Fruit fly (Drosophila melanogaster) whole organism, embryonic: ENCODE data around the gene HP1e.

Source experiments
- Antp ChIP-seq: fragments of 200-800 bp; sonication (Bioruptor generic); optimal IDR thresholded peaks from 3 replicates; lab custom pipeline; 2016; ENCODE audit warnings: missing biosample characterization, missing genetic modification characterization
- BEAF-32 ChIP-seq: fragments of 200-800 bp; sonication (Bioruptor generic); optimal IDR thresholded peaks from 3 replicates; lab custom pipeline; 2017; ENCODE audit warnings: missing biosample characterization, missing genetic modification characterization, mild to moderate bottlenecking, moderate library complexity, missing genetic modification reagents
- CG10147 ChIP-seq: fragments of 200-800 bp; sonication (Bioruptor generic); optimal IDR thresholded peaks from 2 replicates; lab custom pipeline; 2019; ENCODE audit warnings: missing biosample characterization, mild to moderate bottlenecking, missing genetic modification characterization, moderate library complexity
- CG10274 ChIP-seq: fragments of 200-800 bp; sonication (Bioruptor generic); optimal IDR thresholded peaks from 3 replicates; lab custom pipeline; 2017; ENCODE audit warnings: missing biosample characterization, mild to moderate bottlenecking, missing genetic modification characterization
- CG10654 ChIP-seq: fragments of 200-800 bp; sonication (Bioruptor generic); optimal IDR thresholded peaks from 2 replicates; lab custom pipeline; 2016; ENCODE audit warnings: missing biosample characterization, missing genetic modification characterization
- CG11085 ChIP-seq: fragments of 200-800 bp; sonication (Bioruptor generic); IDR thresholded peaks from 2 replicates; pipeline ENCODE4 v1.3.6; 2022; ENCODE audit warnings: missing biosample characterization, missing genetic modification characterization
- CG12104 ChIP-seq: fragments of 200-800 bp; sonication (Bioruptor generic); optimal IDR thresholded peaks from 3 replicates; lab custom pipeline; 2016; ENCODE audit warnings: missing biosample characterization, missing genetic modification characterization
- CG12219 ChIP-seq: fragments of 200-800 bp; sonication (Bioruptor generic); optimal IDR thresholded peaks from 3 replicates; lab custom pipeline; 2018; ENCODE audit warnings: missing biosample characterization, mild to moderate bottlenecking, missing genetic modification characterization
- CG14965 ChIP-seq: fragments of 200-800 bp; sonication (Bioruptor generic); optimal IDR thresholded peaks from 2 replicates; lab custom pipeline; 2016; ENCODE audit warnings: missing biosample characterization, missing genetic modification characterization, borderline replicate concordance
- CG1529 ChIP-seq: fragments of 200-800 bp; sonication (Bioruptor generic); optimal IDR thresholded peaks from 3 replicates; lab custom pipeline; 2018; ENCODE audit warnings: missing biosample characterization, missing genetic modification characterization
- CG16779 ChIP-seq: fragments of 200-800 bp; sonication (Bioruptor generic); IDR thresholded peaks from 2 replicates; pipeline ENCODE4 v1.3.6; 2022; ENCODE audit warnings: missing biosample characterization, missing genetic modification characterization
- CG16863 ChIP-seq: fragments of 200-800 bp; sonication (Bioruptor generic); optimal IDR thresholded peaks from 3 replicates; lab custom pipeline; 2016; ENCODE audit warnings: missing biosample characterization, missing genetic modification characterization
- CG17328 ChIP-seq: fragments of 200-800 bp; sonication (Bioruptor generic); IDR thresholded peaks from 2 replicates; pipeline ENCODE4 v1.3.6; 2022; ENCODE audit warnings: missing biosample characterization, missing genetic modification characterization
- CG17385 ChIP-seq: fragments of 200-800 bp; sonication (Bioruptor generic); optimal IDR thresholded peaks from 3 replicates; lab custom pipeline; 2018; ENCODE audit warnings: missing biosample characterization, mild to moderate bottlenecking, missing genetic modification characterization
- CG17802 ChIP-seq: fragments of 200-800 bp; sonication (Bioruptor generic); optimal IDR thresholded peaks from 2 replicates; lab custom pipeline; 2018; ENCODE audit warnings: missing biosample characterization, mild to moderate bottlenecking, missing genetic modification characterization, moderate library complexity
- CG18262 ChIP-seq: fragments of 200-800 bp; optimal IDR thresholded peaks from 3 replicates; lab custom pipeline; 2019; ENCODE audit warnings: missing biosample characterization, mild to moderate bottlenecking, missing genetic modification characterization, moderate library complexity
- CG2202 ChIP-seq: fragments of 200-800 bp; sonication (Bioruptor generic); optimal IDR thresholded peaks from 2 replicates; lab custom pipeline; 2018; ENCODE audit warnings: missing biosample characterization, mild to moderate bottlenecking, missing genetic modification characterization
- CG30403 ChIP-seq: fragments of 200-800 bp; sonication (Bioruptor generic); optimal IDR thresholded peaks from 3 replicates; lab custom pipeline; 2016; ENCODE audit warnings: missing biosample characterization, missing genetic modification characterization
- CG34224 ChIP-seq: fragments of 200-800 bp; sonication (Bioruptor generic); IDR thresholded peaks from 3 replicates; pipeline ENCODE4 v1.3.6; 2022; ENCODE audit warnings: missing biosample characterization, missing genetic modification characterization; ENCODE audit not compliant: partially characterized antibody
- CG3726 ChIP-seq: fragments of 200-800 bp; sonication (Bioruptor generic); IDR thresholded peaks from 3 replicates; pipeline ENCODE4, ENCODE4 v1.3.6; 2022; ENCODE audit warnings: missing biosample characterization, missing genetic modification characterization
- CG4282 ChIP-seq: fragments of 200-800 bp; sonication (Bioruptor generic); optimal IDR thresholded peaks from 2 replicates; lab custom pipeline; 2016; ENCODE audit warnings: missing biosample characterization, missing genetic modification characterization
- CG5180 ChIP-seq: fragments of 200-800 bp; sonication (Bioruptor generic); optimal IDR thresholded peaks from 3 replicates; lab custom pipeline; 2017; ENCODE audit warnings: missing biosample characterization, missing genetic modification characterization, mild to moderate bottlenecking, moderate library complexity, missing genetic modification reagents
- CG7271 ChIP-seq: fragments of 200-800 bp; sonication (Bioruptor generic); optimal IDR thresholded peaks from 2 replicates; lab custom pipeline; 2018; ENCODE audit warnings: missing biosample characterization, mild to moderate bottlenecking, missing genetic modification characterization, moderate library complexity
- CG7556 ChIP-seq: fragments of 200-800 bp; sonication (Bioruptor generic); optimal IDR thresholded peaks from 2 replicates; lab custom pipeline; 2017; ENCODE audit warnings: missing biosample characterization, mild to moderate bottlenecking, missing genetic modification characterization
- CG7839 ChIP-seq: fragments of 200-800 bp; sonication (Bioruptor generic); optimal IDR thresholded peaks from 3 replicates; lab custom pipeline; 2018; ENCODE audit warnings: missing biosample characterization, mild to moderate bottlenecking, missing genetic modification characterization, moderate library complexity
- CG7963 ChIP-seq: fragments of 200-800 bp; sonication (Bioruptor generic); IDR thresholded peaks from 3 replicates; pipeline ENCODE4 v1.3.6; 2022; ENCODE audit warnings: missing biosample characterization, missing genetic modification characterization; ENCODE audit not compliant: partially characterized antibody
- CG8359 ChIP-seq: fragments of 200-800 bp; sonication (Bioruptor generic); optimal IDR thresholded peaks from 2 replicates; lab custom pipeline; 2017; ENCODE audit warnings: missing biosample characterization, mild to moderate bottlenecking, missing genetic modification characterization, borderline replicate concordance
- CG9797 ChIP-seq: fragments of 200-800 bp; sonication (Bioruptor generic); optimal IDR thresholded peaks from 3 replicates; lab custom pipeline; 2018; ENCODE audit warnings: missing biosample characterization, mild to moderate bottlenecking, missing genetic modification characterization
- CkIIα-i1 ChIP-seq: fragments of 200-800 bp; sonication (Bioruptor generic); IDR thresholded peaks from 2 replicates; pipeline ENCODE4 v1.3.6; 2022; ENCODE audit warnings: missing biosample characterization, missing genetic modification characterization
- CoRest ChIP-seq: fragments of 200-800 bp; sonication (Bioruptor generic); optimal IDR thresholded peaks from 3 replicates; lab custom pipeline; 2018; ENCODE audit warnings: missing biosample characterization, mild to moderate bottlenecking, missing genetic modification characterization, moderate library complexity
- Deaf1 ChIP-seq: fragments of 200-800 bp; optimal IDR thresholded peaks from 3 replicates; lab custom pipeline; 2019; ENCODE audit warnings: missing biosample characterization, mild to moderate bottlenecking, missing genetic modification characterization, moderate library complexity
- E2f1 ChIP-seq: fragments of 200-800 bp; sonication (Bioruptor generic); IDR thresholded peaks from 2 replicates; pipeline ENCODE4 v1.3.6; 2022; ENCODE audit warnings: missing biosample characterization, missing genetic modification characterization
- Gug ChIP-seq: fragments of 200-800 bp; sonication (Bioruptor generic); IDR thresholded peaks from 4 replicates; pipeline ENCODE4 v1.3.6; 2022; ENCODE audit warnings: missing biosample characterization, missing genetic modification characterization
- H15 ChIP-seq: fragments of 200-800 bp; sonication (Bioruptor generic); IDR thresholded peaks from 3 replicates; pipeline ENCODE4 v1.3.6; 2022; ENCODE audit warnings: missing biosample characterization, missing genetic modification characterization
- HLH3B ChIP-seq: fragments of 200-800 bp; sonication (Bioruptor generic); IDR thresholded peaks from 2 replicates; pipeline ENCODE4 v1.3.6; 2022; ENCODE audit warnings: missing biosample characterization, missing genetic modification characterization
- Hr39 ChIP-seq: fragments of >200 bp; optimal IDR thresholded peaks from 2 replicates; lab custom pipeline; 2017
- da ChIP-seq: fragments of 200-800 bp; sonication (Bioruptor generic); optimal IDR thresholded peaks from 2 replicates; lab custom pipeline; 2016; ENCODE audit warnings: missing biosample characterization, missing genetic modification characterization
- fru ChIP-seq: fragments of >200 bp; optimal IDR thresholded peaks from 2 replicates; lab custom pipeline; 2017
- gsb-n ChIP-seq: fragments of 200-800 bp; sonication (Bioruptor generic); optimal IDR thresholded peaks from 3 replicates; lab custom pipeline; 2018; ENCODE audit warnings: missing biosample characterization, mild to moderate bottlenecking, missing genetic modification characterization
- odd ChIP-seq: fragments of 200-800 bp; sonication (Bioruptor generic); optimal IDR thresholded peaks from 2 replicates; lab custom pipeline; 2017; ENCODE audit warnings: missing biosample characterization, mild to moderate bottlenecking, missing genetic modification characterization
- p53 ChIP-seq: fragments of 200-800 bp; sonication (Bioruptor generic); optimal IDR thresholded peaks from 2 replicates; lab custom pipeline; 2016; ENCODE audit warnings: missing biosample characterization, missing genetic modification characterization
- pzg ChIP-seq: fragments of 200-800 bp; sonication (Bioruptor generic); optimal IDR thresholded peaks from 3 replicates; lab custom pipeline; 2018; ENCODE audit warnings: missing biosample characterization, mild to moderate bottlenecking, missing genetic modification characterization, moderate library complexity
- ro ChIP-seq: fragments of 200-800 bp; sonication (Bioruptor generic); IDR thresholded peaks from 2 replicates; pipeline ENCODE4 v1.3.6; 2022; ENCODE audit warnings: missing biosample characterization, missing genetic modification characterization
- salm ChIP-seq: fragments of 200-800 bp; sonication (Bioruptor generic); optimal IDR thresholded peaks from 2 replicates; lab custom pipeline; 2018; ENCODE audit warnings: missing biosample characterization, mild to moderate bottlenecking, missing genetic modification characterization
- sob ChIP-seq: fragments of 200-800 bp; sonication (Bioruptor generic); IDR thresholded peaks from 2 replicates; pipeline ENCODE4 v1.3.6; 2022; ENCODE audit warnings: missing biosample characterization, missing genetic modification characterization
- sqz ChIP-seq: fragments of 200-800 bp; sonication (Bioruptor generic); optimal IDR thresholded peaks from 3 replicates; lab custom pipeline; 2018; ENCODE audit warnings: missing biosample characterization, mild to moderate bottlenecking, missing genetic modification characterization
- tna ChIP-seq: fragments of 200-800 bp; sonication (Bioruptor generic); IDR thresholded peaks from 2 replicates; pipeline ENCODE4 v1.3.6; 2022; ENCODE audit warnings: missing biosample characterization, missing genetic modification characterization; ENCODE audit not compliant: partially characterized antibody
- usp ChIP-seq: fragments of >200 bp; optimal IDR thresholded peaks from 2 replicates; lab custom pipeline; 2017; ENCODE audit warnings: missing biosample characterization, missing genetic modification characterization
- wek ChIP-seq: fragments of 200-800 bp; sonication (Bioruptor generic); optimal IDR thresholded peaks from 3 replicates; lab custom pipeline; 2018; ENCODE audit warnings: missing biosample characterization, mild to moderate bottlenecking, missing genetic modification characterization, moderate library complexity
- yki ChIP-seq: fragments of >200 bp; optimal IDR thresholded peaks from 3 replicates; lab custom pipeline; 2018

The HP1e gene

DNA sequence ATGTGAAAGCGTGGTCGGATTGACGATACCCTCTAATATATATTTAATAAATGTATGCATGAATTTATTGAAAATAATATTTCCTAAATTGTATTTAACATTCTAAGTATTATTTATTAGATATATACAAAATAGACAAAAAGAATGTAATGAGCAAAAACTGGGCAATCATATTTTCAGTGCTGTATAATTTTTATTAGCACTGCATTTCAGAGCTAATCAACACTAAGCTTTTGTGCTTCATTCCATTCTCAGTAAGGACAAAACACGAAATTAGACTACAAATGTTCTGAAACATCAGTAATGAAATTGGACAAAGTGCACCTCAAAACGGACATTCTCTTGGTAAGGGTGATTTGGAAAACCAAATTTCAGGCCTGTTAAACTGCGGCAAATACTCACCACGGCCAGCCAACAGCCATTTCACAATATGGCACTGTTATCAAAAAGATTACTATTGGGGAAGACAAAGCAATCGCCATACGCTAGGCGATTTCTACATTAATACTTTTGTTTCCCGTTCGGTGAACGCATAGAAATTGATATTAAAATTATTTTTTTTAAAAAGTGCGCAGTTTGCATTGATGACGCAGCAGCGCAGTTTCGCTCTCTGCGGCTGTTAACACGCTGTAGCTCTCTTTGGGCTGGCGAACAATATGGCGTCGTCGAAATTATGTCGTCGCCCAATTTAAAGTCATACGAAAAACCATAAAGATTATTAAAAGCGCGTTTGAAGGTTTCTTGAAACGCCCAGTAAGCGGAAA is 19.0 kb downstream of the HP1e start (continued):
- no peak for TF ChIP-seq usp (GFP tag; lab: Kevin White, UChicago)
- peak; percentile 51 for TF ChIP-seq CG11085
- TF ChIP-seq gsb-n (tag; lab: Kevin White, UChicago) = peak; percentile 83
- peak; percentile 55 for TF ChIP-seq CG17802 (tag; lab: Kevin White, UChicago)
- TF ChIP-seq CG17385 (GFP tag; lab: Kevin White, UChicago) = peak; percentile 89
- no peak; the same call in 2 of the 3 replicates for TF ChIP-seq CG3726
- TF ChIP-seq CG2202 = peak; percentile 78
- peak; percentile 79 for TF ChIP-seq CG5180 (GFP tag; lab: Kevin White, UChicago)
- TF ChIP-seq Antp (GFP tag; lab: Kevin White, UChicago) = peak; percentile 74
- TF ChIP-seq CkIIα-i1 (GFP tag; lab: Robert Waterston, UW) = no peak
- TF ChIP-seq Deaf1 = peak; percentile 74
- peak; percentile 93 for TF ChIP-seq CG7839 (tag; lab: Kevin White, UChicago)
- TF ChIP-seq CG10654 = peak; percentile 83
- peak; percentile 78 for TF ChIP-seq sqz (GFP tag; lab: Kevin White, UChicago)
- TF ChIP-seq CG7963 = no peak
- TF ChIP-seq Hr39 (lab: Kevin White, UChicago) = no peak
- peak; percentile 68 for TF ChIP-seq CG16863
- no peak for TF ChIP-seq BEAF-32
- peak; percentile 93 for TF ChIP-seq CG30403 (GFP tag; lab: Kevin White, UChicago)
- peak; percentile 13 for TF ChIP-seq pzg (GFP tag; lab: Kevin White, UChicago)
- peak; percentile 90 for TF ChIP-seq CG12104
- peak; percentile 70 for TF ChIP-seq CG16779
- peak; percentile 92 for TF ChIP-seq CG10147 (GFP tag; lab: Kevin White, UChicago)
- TF ChIP-seq CG7556 (GFP tag; lab: Kevin White, UChicago) = peak; percentile 93
- TF ChIP-seq CG7271 (tag; lab: Kevin White, UChicago) = peak; percentile 36
- peak; percentile 75 for TF ChIP-seq salm (tag; lab: Kevin White, UChicago)
- TF ChIP-seq CG10274 (GFP tag; lab: Kevin White, UChicago) = peak; percentile 85
- peak; percentile 76 for TF ChIP-seq CG17328 (GFP tag; lab: Robert Waterston, UW)
- TF ChIP-seq yki (lab: Kevin White, UChicago) = no peak
- TF ChIP-seq CG4282 (GFP tag; lab: Kevin White, UChicago) = no peak
- TF ChIP-seq odd = peak; percentile 85
- TF ChIP-seq p53 (GFP tag; lab: Kevin White, UChicago) = peak; percentile 33
- peak; percentile 87 for TF ChIP-seq sob (GFP tag; lab: Robert Waterston, UW)
- peak; percentile 74 for TF ChIP-seq CG12219 (GFP tag; lab: Kevin White, UChicago)
- no peak for TF ChIP-seq CG9797 (GFP tag; lab: Kevin White, UChicago)
- TF ChIP-seq CG1529 (GFP tag; lab: Kevin White, UChicago) = peak; percentile 81
- peak; percentile 76 for TF ChIP-seq HLH3B (GFP tag; lab: Robert Waterston, UW)
- TF ChIP-seq fru (lab: Kevin White, UChicago) = no peak
- peak; percentile 68; the same call in 3 of the 4 replicates for TF ChIP-seq Gug (GFP tag; lab: Robert Waterston, UW)
- peak; percentile 49 for TF ChIP-seq da (GFP tag; lab: Kevin White, UChicago)
- TF ChIP-seq H15 (GFP tag; lab: Robert Waterston, UW) = peak; percentile 66; the same call in 2 of the 3 replicates
- TF ChIP-seq CoRest = peak; percentile 96
- TF ChIP-seq ro (GFP tag; lab: Robert Waterston, UW) = peak; percentile 62
- no peak for TF ChIP-seq CG34224 (GFP tag; lab: Robert Waterston, UW)
- TF ChIP-seq CG18262 = peak; percentile 95
- TF ChIP-seq CG14965 (GFP tag; lab: Kevin White, UChicago) = no peak
- TF ChIP-seq tna = no peak
- TF ChIP-seq E2f1 (GFP tag; lab: Robert Waterston, UW) = peak; percentile 75
- TF ChIP-seq wek (GFP tag; lab: Kevin White, UChicago) = peak; percentile 45
- peak; percentile 77 for TF ChIP-seq CG8359
